Worm (Caenorhabditis elegans): ENCODE data around the gene Y17D7C.1.

Y17D7C.1 gene

ce11 chrV:18706063-18706620 lies at the start of gene Y17D7C.1:
TSS of gene Y17D7C.1 (plus strand) at chrV:18706570.
- TF ChIP-seq flt-1 (GFP tag; IDR thresholded peaks at IDR 0.05) (no peak), tab-1 (GFP tag; IDR thresholded peaks at IDR 0.05) (no peak), T22C8.4 (GFP tag; IDR thresholded peaks at IDR 0.05) (no peak), cog-1 (tag; optimal IDR thresholded peaks at IDR 0.05) (no peak), ztf-29 (GFP tag; IDR thresholded peaks at IDR 0.05) (no peak), med-1 (GFP tag; optimal IDR thresholded peaks at IDR 0.05; ENCODE audit: insufficient read depth) (no peak), ref-1 (GFP tag; conservative IDR thresholded peaks at IDR 0.05) (no peak; the same call in 1 of the 2 replicates), ztf-23 (GFP tag; IDR thresholded peaks at IDR 0.05) (no peak), klf-2 (GFP tag; conservative IDR thresholded peaks at IDR 0.05) (no peak)

ce11 chrV:18657391-18657790 lies 49.0 kb upstream of the Y17D7C.1 start:
- TF ChIP-seq cog-1 (tag; optimal IDR thresholded peaks at IDR 0.05) = no peak
- no peak for TF ChIP-seq T22C8.4 (GFP tag; IDR thresholded peaks at IDR 0.05)
- TF ChIP-seq med-1 (GFP tag; optimal IDR thresholded peaks at IDR 0.05; ENCODE audit: insufficient read depth) = no peak
- TF ChIP-seq ref-1 (GFP tag; conservative IDR thresholded peaks at IDR 0.05) = no peak
- no peak for TF ChIP-seq klf-2 (GFP tag; conservative IDR thresholded peaks at IDR 0.05)
- no peak for TF ChIP-seq ztf-23 (GFP tag; IDR thresholded peaks at IDR 0.05)
- no peak for TF ChIP-seq flt-1 (GFP tag; IDR thresholded peaks at IDR 0.05)
- no peak for TF ChIP-seq ztf-29 (GFP tag; IDR thresholded peaks at IDR 0.05)
- TF ChIP-seq tab-1 (GFP tag; IDR thresholded peaks at IDR 0.05) = no peak

DNA sequence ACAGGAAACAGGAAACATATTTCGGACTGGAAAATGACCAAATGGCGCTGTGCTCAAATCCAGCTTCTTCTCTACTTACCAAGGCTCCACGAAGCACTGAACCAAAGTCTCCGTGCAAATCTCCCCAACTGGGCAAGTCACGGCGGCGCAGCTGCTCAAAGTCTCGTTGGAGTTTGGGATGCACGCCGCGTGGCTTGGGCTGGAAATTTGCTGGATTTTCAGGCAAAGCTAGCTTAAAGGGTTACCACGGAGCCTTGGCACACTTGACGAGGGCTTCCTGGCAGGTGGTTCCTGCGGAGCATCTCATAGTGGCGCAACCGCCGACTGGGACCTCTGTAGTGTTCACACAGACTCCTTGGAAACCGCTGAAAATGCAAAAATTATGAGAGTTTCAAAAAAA lies 47.5 kb upstream of the Y17D7C.1 start:
- no peak for TF ChIP-seq tab-1 (GFP tag; IDR thresholded peaks at IDR 0.05)
- no peak for TF ChIP-seq ztf-23 (GFP tag; IDR thresholded peaks at IDR 0.05)
- no peak for TF ChIP-seq med-1 (GFP tag; optimal IDR thresholded peaks at IDR 0.05; ENCODE audit: insufficient read depth)

DNA sequence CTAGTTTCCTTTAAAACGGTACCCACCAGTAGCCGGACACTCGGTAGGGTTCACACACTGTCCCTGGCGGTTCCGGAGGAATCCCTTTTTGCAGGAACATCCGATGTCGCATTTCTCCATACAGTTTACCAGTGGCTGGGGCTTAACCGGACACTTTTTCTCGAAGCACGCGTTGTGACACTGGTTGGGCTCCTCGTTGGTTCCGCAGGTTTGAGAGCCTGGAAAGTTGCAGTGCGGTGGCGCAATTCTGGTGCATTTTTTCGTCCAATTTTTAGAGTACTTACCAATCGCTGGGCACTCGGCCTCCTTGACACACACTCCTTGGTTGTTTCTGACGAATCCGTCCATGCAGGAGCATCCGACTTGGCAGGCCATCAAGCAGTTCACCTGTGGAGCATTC lies 44.0 kb upstream of the Y17D7C.1 start:
- TF ChIP-seq ref-1 (GFP tag; conservative IDR thresholded peaks at IDR 0.05) (no peak), med-1 (GFP tag; optimal IDR thresholded peaks at IDR 0.05; ENCODE audit: insufficient read depth) (no peak), cog-1 (tag; optimal IDR thresholded peaks at IDR 0.05) (no peak), tab-1 (GFP tag; IDR thresholded peaks at IDR 0.05) (no peak), flt-1 (GFP tag; IDR thresholded peaks at IDR 0.05) (no peak), T22C8.4 (GFP tag; IDR thresholded peaks at IDR 0.05) (no peak), klf-2 (GFP tag; conservative IDR thresholded peaks at IDR 0.05) (no peak), ztf-23 (GFP tag; IDR thresholded peaks at IDR 0.05) (no peak)

ce11 chrV:18664026-18664425 lies 42.3 kb upstream of the Y17D7C.1 start, which contains the start of gene Y69H2.3:
TSS of gene Y69H2.3 (minus strand) at chrV:18664126.
- TF ChIP-seq klf-2 (GFP tag; conservative IDR thresholded peaks at IDR 0.05) (no peak), ref-1 (GFP tag; conservative IDR thresholded peaks at IDR 0.05) (no peak), T22C8.4 (GFP tag; IDR thresholded peaks at IDR 0.05) (no peak), ztf-23 (GFP tag; IDR thresholded peaks at IDR 0.05) (no peak), med-1 (GFP tag; optimal IDR thresholded peaks at IDR 0.05; ENCODE audit: insufficient read depth) (no peak), cog-1 (tag; optimal IDR thresholded peaks at IDR 0.05) (no peak), tab-1 (GFP tag; IDR thresholded peaks at IDR 0.05) (no peak), flt-1 (GFP tag; IDR thresholded peaks at IDR 0.05) (no peak), ztf-29 (GFP tag; IDR thresholded peaks at IDR 0.05) (no peak)

DNA sequence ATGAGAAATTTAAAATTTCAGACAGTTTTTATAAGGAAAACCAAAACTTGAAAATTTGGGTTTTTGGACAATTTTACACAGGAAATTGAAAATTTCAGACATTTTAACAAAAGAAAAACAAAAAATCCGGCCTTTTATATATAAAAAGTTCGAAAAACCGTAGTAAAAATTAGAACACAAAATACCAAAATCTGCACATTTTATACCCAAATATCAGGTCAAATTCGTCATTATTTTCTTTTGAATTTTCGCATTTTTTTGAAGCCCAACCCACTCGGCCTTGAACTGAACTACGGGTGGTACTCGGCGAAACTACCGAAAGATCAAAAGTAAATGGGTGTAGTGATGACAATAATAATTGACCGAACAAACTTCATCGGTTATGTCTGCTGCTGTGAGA lies 39.2 kb upstream of the Y17D7C.1 start:
- TF ChIP-seq med-1 (GFP tag; optimal IDR thresholded peaks at IDR 0.05; ENCODE audit: insufficient read depth) (no peak), cog-1 (tag; optimal IDR thresholded peaks at IDR 0.05) (no peak), flt-1 (GFP tag; IDR thresholded peaks at IDR 0.05) (no peak), ref-1 (GFP tag; conservative IDR thresholded peaks at IDR 0.05) (no peak), ztf-29 (GFP tag; IDR thresholded peaks at IDR 0.05) (no peak), klf-2 (GFP tag; conservative IDR thresholded peaks at IDR 0.05) (no peak), T22C8.4 (GFP tag; IDR thresholded peaks at IDR 0.05) (no peak), ztf-23 (GFP tag; IDR thresholded peaks at IDR 0.05) (no peak), tab-1 (GFP tag; IDR thresholded peaks at IDR 0.05) (no peak)

DNA sequence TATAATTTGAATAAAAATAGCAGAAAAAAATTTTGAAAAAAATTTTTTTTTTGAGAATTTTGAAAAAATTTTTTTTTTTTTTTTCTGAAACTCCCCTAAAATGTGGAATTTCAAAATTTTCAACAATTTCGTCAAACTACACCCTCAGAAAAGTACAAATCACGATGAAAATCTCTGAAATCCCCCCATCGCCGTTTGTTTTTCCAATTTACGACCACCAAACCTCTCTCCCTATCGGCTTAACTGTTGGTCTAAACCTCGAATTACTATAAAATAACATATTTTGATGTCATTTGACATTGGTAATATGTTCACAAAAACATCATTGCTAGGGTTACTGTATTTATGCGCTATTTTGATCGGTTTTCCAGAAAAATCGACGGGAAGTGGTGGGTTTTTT lies 36.4 kb upstream of the Y17D7C.1 start, which contains the start of gene Y69H2.10:
Gene Y69H2.10, plus strand, starts transcription at position 301 of the 400 bp plus-strand sequence.
- TF ChIP-seq tab-1 (GFP tag; IDR thresholded peaks at IDR 0.05) = no peak
- no peak for TF ChIP-seq ref-1 (GFP tag; conservative IDR thresholded peaks at IDR 0.05)
- no peak for TF ChIP-seq cog-1 (tag; optimal IDR thresholded peaks at IDR 0.05)
- TF ChIP-seq ztf-23 (GFP tag; IDR thresholded peaks at IDR 0.05) = no peak
- TF ChIP-seq T22C8.4 (GFP tag; IDR thresholded peaks at IDR 0.05) = no peak
- no peak for TF ChIP-seq klf-2 (GFP tag; conservative IDR thresholded peaks at IDR 0.05)
- no peak for TF ChIP-seq ztf-29 (GFP tag; IDR thresholded peaks at IDR 0.05)
- TF ChIP-seq med-1 (GFP tag; optimal IDR thresholded peaks at IDR 0.05; ENCODE audit: insufficient read depth) = no peak
- no peak for TF ChIP-seq flt-1 (GFP tag; IDR thresholded peaks at IDR 0.05)

DNA sequence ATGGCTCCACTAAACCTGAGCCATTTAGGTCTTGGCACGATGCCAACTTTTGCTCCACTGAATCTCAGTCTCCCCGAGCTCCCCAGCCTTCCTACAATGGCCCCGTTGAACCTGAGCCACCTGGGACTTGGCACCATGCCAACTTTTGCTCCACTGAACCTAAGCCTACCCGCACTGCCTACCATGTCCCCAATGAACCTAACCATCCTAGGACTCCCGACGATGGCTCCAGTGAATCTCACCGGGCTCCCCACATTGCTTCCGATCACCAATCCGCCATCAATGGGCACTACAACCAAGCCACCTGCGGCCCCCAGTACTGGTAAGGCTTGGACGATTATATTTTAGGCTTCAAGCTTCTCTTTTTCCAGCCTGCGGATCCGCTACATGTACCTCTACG lies 34.6 kb upstream of the Y17D7C.1 start:
- TF ChIP-seq cog-1 (tag; optimal IDR thresholded peaks at IDR 0.05) = no peak
- TF ChIP-seq ztf-23 (GFP tag; IDR thresholded peaks at IDR 0.05) = no peak
- TF ChIP-seq ref-1 (GFP tag; conservative IDR thresholded peaks at IDR 0.05) = no peak
- no peak for TF ChIP-seq T22C8.4 (GFP tag; IDR thresholded peaks at IDR 0.05)
- no peak for TF ChIP-seq ztf-29 (GFP tag; IDR thresholded peaks at IDR 0.05)
- TF ChIP-seq flt-1 (GFP tag; IDR thresholded peaks at IDR 0.05) = no peak
- TF ChIP-seq tab-1 (GFP tag; IDR thresholded peaks at IDR 0.05) = no peak

DNA sequence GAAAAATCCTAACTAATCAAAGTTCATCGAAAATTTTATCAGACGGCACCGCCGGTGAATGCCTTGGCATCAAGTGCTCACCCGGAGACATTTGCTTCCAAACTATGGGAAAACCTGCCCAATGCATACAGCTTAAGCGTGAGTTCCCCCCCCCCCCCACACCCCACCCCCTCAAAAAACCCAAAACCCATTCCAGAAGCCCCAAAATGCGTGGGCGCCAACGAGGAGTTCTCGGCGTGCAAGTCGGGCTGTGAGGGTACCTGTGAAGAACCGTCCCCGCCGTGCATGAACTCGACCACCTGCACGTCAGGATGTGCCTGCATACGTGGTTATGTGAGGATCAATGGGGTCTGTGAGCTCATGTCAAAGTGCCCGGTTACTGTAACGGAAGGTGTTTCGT lies 32.0 kb upstream of the Y17D7C.1 start:
- TF ChIP-seq flt-1 (GFP tag; IDR thresholded peaks at IDR 0.05) = no peak
- no peak for TF ChIP-seq tab-1 (GFP tag; IDR thresholded peaks at IDR 0.05)
- no peak for TF ChIP-seq ref-1 (GFP tag; conservative IDR thresholded peaks at IDR 0.05)
- no peak for TF ChIP-seq ztf-23 (GFP tag; IDR thresholded peaks at IDR 0.05)
- TF ChIP-seq ztf-29 (GFP tag; IDR thresholded peaks at IDR 0.05) = no peak
- no peak for TF ChIP-seq T22C8.4 (GFP tag; IDR thresholded peaks at IDR 0.05)

DNA sequence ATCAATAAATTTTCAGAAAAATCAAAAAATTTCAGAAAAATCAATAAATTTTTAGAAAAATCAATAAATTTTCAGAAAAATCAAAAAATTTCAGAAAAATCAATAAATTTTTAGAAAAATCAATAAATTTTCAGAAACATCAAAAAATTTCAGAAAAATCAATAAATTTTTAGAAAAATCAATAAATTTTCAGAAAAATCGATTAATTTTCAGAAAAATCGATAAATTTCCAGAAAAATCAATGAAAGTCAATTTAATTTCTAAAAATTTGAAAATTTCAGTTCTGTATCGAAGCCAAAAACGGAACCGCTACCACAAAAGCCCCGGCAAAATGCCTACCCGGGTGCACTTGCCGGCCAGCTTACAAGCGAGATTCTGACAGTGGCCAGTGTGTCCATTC lies 31.0 kb upstream of the Y17D7C.1 start:
- peak; percentile 60 for TF ChIP-seq T22C8.4 (GFP tag; IDR thresholded peaks at IDR 0.05)
